Worm (Caenorhabditis elegans): Measurements from ENCODE around the gene unc-69.

DNA sequence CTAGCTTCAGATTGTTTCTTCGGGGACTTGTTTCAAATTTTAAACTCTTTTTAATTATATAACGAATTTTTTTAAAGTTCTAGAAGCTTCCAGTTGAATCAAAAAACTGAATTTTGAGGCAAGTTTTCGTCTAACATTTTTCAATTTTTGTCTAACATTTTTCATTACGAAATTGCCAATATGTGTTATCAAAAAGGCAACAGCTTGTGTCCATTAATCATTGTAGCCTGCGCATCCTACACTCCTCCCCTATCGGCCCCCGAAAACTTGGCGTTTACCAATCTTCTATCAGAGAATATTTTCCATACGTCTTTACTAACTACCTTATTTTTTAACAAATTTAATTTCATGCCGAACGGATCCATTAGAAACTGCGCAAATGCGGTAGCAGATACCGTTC lies 18.7 kb upstream of the unc-69 start, which contains the start of gene vglu-3:
- TF ChIP-seq attf-5 (GFP tag; optimal IDR thresholded peaks at IDR 0.05) = no peak
- no peak for TF ChIP-seq pha-4 (tag; optimal IDR thresholded peaks at IDR 0.05)
- no peak for TF ChIP-seq Y53G8AR.9 (GFP tag; conservative IDR thresholded peaks at IDR 0.05)
- no peak for TF ChIP-seq pbrm-1 (GFP tag; IDR thresholded peaks at IDR 0.05)

Measured in whole organism, young adult.